Fruit fly (Drosophila melanogaster) whole organism, pupa: ENCODE results near the gene Ids.

ENCODE experiments used
- CG10348 ChIP-seq: fragments of 200-800 bp; sonication (Bioruptor generic); IDR thresholded peaks from 2 replicates; pipeline ENCODE4 v1.3.6; 2022; ENCODE audit warnings: missing biosample characterization, missing genetic modification characterization
- CG12605 ChIP-seq: fragments of 200-800 bp; sonication (Bioruptor generic); IDR thresholded peaks from 2 replicates; pipeline ENCODE4 v1.3.6; 2022; ENCODE audit warnings: missing biosample characterization, missing genetic modification characterization
- CG13204 ChIP-seq: fragments of 200-800 bp; sonication (Bioruptor generic); optimal IDR thresholded peaks from 2 replicates; lab custom pipeline; 2018; ENCODE audit warnings: missing biosample characterization, mild to moderate bottlenecking, missing genetic modification characterization, moderate library complexity
- CG14655 ChIP-seq: fragments of 200-800 bp; sonication (Bioruptor generic); optimal IDR thresholded peaks from 3 replicates; lab custom pipeline; 2017; ENCODE audit warnings: mild to moderate bottlenecking, missing biosample characterization, missing genetic modification reagents, missing genetic modification characterization
- CG15710 ChIP-seq: fragments of 200-800 bp; sonication (Bioruptor generic); optimal IDR thresholded peaks from 2 replicates; lab custom pipeline; 2018; ENCODE audit warnings: missing biosample characterization, mild to moderate bottlenecking, missing genetic modification characterization, moderate library complexity
- CG17806 ChIP-seq: fragments of 200-800 bp; sonication (Bioruptor generic); optimal IDR thresholded peaks from 2 replicates; lab custom pipeline; 2018; ENCODE audit warnings: missing biosample characterization, mild to moderate bottlenecking, missing genetic modification characterization, moderate library complexity
- CG32121 ChIP-seq: fragments of 200-800 bp; sonication (Bioruptor generic); IDR thresholded peaks from 2 replicates; pipeline ENCODE4 v1.3.6; 2022; ENCODE audit warnings: missing biosample characterization, missing genetic modification characterization
- CG34367 ChIP-seq: fragments of 200-800 bp; sonication (Bioruptor generic); optimal IDR thresholded peaks from 2 replicates; lab custom pipeline; 2018; ENCODE audit warnings: missing biosample characterization, mild to moderate bottlenecking, missing genetic modification characterization
- CG4496 ChIP-seq: fragments of 200-800 bp; sonication (Bioruptor generic); IDR thresholded peaks from 3 replicates; pipeline ENCODE4 v1.3.6; 2022; ENCODE audit warnings: missing biosample characterization, missing genetic modification characterization
- CG8159 ChIP-seq: fragments of 200-800 bp; sonication (Bioruptor generic); optimal IDR thresholded peaks from 3 replicates; lab custom pipeline; 2018; ENCODE audit warnings: missing biosample characterization, mild to moderate bottlenecking, missing genetic modification characterization, moderate library complexity
- CG8301 ChIP-seq: fragments of 200-800 bp; sonication (Bioruptor generic); optimal IDR thresholded peaks from 2 replicates; lab custom pipeline; 2018; ENCODE audit warnings: missing biosample characterization, mild to moderate bottlenecking, missing genetic modification characterization
- CG9948 ChIP-seq: fragments of 200-800 bp; sonication (Bioruptor generic); optimal IDR thresholded peaks from 2 replicates; lab custom pipeline; 2018; ENCODE audit warnings: missing biosample characterization, mild to moderate bottlenecking, missing genetic modification characterization, moderate library complexity
- D1 ChIP-seq: fragments of 200-800 bp; sonication (Bioruptor generic); optimal IDR thresholded peaks from 2 replicates; lab custom pipeline; 2018; ENCODE audit warnings: missing biosample characterization, mild to moderate bottlenecking, missing genetic modification characterization, moderate library complexity
- EcR ChIP-seq: fragments of 200-800 bp; sonication (Bioruptor generic); optimal IDR thresholded peaks from 3 replicates; lab custom pipeline; 2019; ENCODE audit warnings: missing biosample characterization, missing genetic modification characterization, mild to moderate bottlenecking, moderate library complexity, missing genetic modification reagents
- Ets98B ChIP-seq: fragments of 200-800 bp; sonication (Bioruptor generic); IDR thresholded peaks from 2 replicates; pipeline ENCODE4 v1.3.6; 2022; ENCODE audit warnings: missing biosample characterization, missing genetic modification characterization
- Pif1A ChIP-seq: fragments of 200-800 bp; sonication (Bioruptor generic); optimal IDR thresholded peaks from 3 replicates; lab custom pipeline; 2016; ENCODE audit warnings: missing biosample characterization, missing genetic modification characterization
- Pif1B ChIP-seq: fragments of 200-800 bp; sonication (Bioruptor generic); optimal IDR thresholded peaks from 3 replicates; lab custom pipeline; 2016; ENCODE audit warnings: missing biosample characterization, missing genetic modification characterization
- Snoo ChIP-seq: fragments of 200-800 bp; sonication (Bioruptor generic); optimal IDR thresholded peaks from 3 replicates; lab custom pipeline; 2017; ENCODE audit warnings: missing biosample characterization, mild to moderate bottlenecking, missing genetic modification characterization, inconsistent platforms
- fd96Ca ChIP-seq: fragments of 200-800 bp; sonication (Bioruptor generic); IDR thresholded peaks from 3 replicates; pipeline ENCODE4 v1.3.6; 2022; ENCODE audit warnings: missing biosample characterization, missing genetic modification characterization
- gl ChIP-seq: fragments of 200-800 bp; sonication (Bioruptor generic); optimal IDR thresholded peaks from 2 replicates; lab custom pipeline; 2018; ENCODE audit warnings: missing biosample characterization, mild to moderate bottlenecking, missing genetic modification characterization
- rn ChIP-seq: fragments of 200-800 bp; sonication (Bioruptor generic); IDR thresholded peaks from 2 replicates; pipeline ENCODE4 v1.3.6; 2022; ENCODE audit warnings: missing biosample characterization, missing genetic modification characterization

Ids gene

dm6 chr3L:3387619-3388018 lies 9.6 kb downstream of the Ids start:
- TF ChIP-seq CG8301 (peak; percentile 22), CG15710 (tag; lab: Kevin White, UChicago) (no peak)

DNA sequence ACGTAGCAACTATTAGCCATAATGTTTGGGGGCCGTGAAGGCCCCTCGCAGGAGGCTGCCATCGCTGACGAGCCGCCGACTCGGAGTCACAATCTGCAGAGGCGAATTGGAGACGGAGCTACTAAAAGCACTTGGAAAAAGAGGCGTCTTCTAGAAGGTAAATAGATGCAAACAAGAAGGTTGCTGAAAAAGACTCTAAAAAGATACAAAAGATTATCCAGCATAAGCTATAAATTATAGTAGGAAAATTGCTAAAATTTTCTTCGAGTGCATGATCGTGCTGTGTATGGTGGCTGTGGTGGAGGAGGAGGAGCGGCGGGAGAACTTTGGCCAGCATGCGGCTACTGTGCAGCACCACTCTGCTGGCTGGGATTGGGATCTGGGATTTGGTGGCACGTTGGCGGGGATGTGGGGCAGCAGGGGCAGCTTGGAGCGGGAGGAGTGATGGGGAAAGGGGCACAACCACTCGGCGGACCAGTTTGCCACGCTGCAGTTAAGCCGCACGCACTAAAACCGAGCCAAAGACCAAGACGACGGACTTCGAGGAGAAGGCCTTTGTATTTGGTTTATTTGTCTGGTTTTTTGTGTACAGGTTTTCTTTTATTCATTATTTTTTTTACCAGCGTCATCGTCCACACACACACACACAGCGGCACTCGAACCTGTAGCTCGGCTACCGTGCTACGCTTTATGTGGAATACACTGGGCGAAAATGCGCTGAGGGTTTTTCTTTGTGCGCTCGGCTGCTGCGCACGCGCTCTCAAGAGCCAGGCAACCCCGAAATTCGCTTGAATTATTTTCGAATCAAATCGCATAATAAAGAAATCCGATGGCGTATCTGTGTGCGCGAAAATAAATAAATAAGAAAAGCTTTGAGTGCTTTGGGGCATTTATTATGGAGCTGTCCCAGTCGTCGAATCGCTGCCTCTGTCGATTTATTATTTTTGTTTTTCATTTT lies 10.9 kb downstream of the Ids start:
- peak; percentile 65 for TF ChIP-seq CG9948 (tag; lab: Kevin White, UChicago)
- peak; percentile 85 for TF ChIP-seq rn (GFP tag; lab: Robert Waterston, UW)
- TF ChIP-seq CG12605 = peak; percentile 42
- peak; percentile 77 for TF ChIP-seq Pif1A (GFP tag; lab: Kevin White, UChicago)
- TF ChIP-seq CG8301 = peak; percentile 74
- peak; percentile 43 for TF ChIP-seq gl (tag; lab: Kevin White, UChicago)
- TF ChIP-seq CG17806 = peak; percentile 76
- TF ChIP-seq CG14655 (GFP tag; lab: Kevin White, UChicago) = peak; percentile 85
- TF ChIP-seq CG32121 (GFP tag; lab: Robert Waterston, UW) = peak; percentile 78
- TF ChIP-seq CG10348 (GFP tag; lab: Robert Waterston, UW) = peak; percentile 45
- TF ChIP-seq fd96Ca (GFP tag; lab: Robert Waterston, UW) = peak; percentile 87
- TF ChIP-seq Ets98B (GFP tag; lab: Robert Waterston, UW) = peak; percentile 86
- peak; percentile 70 for TF ChIP-seq Pif1B
- TF ChIP-seq CG13204 (GFP tag; lab: Kevin White, UChicago) = peak; percentile 91
- peak; percentile 22 for TF ChIP-seq EcR (GFP tag; lab: Kevin White, UChicago)
- TF ChIP-seq CG8159 (tag; lab: Kevin White, UChicago) = peak; percentile 75
- TF ChIP-seq CG15710 (tag; lab: Kevin White, UChicago) = peak; percentile 72
- TF ChIP-seq CG4496 (GFP tag; lab: Robert Waterston, UW) = peak; percentile 85
- TF ChIP-seq Snoo (tag; lab: Kevin White, UChicago) = peak; percentile 53
- TF ChIP-seq CG34367 (tag; lab: Kevin White, UChicago) = peak; percentile 47
- peak; percentile 39 for TF ChIP-seq D1 (tag; lab: Kevin White, UChicago)

- TF ChIP-seq CG9948 (tag; lab: Kevin White, UChicago) = no peak
- no peak for TF ChIP-seq CG12605
- peak; percentile 70 for TF ChIP-seq Pif1A (GFP tag; lab: Kevin White, UChicago)
- peak; percentile 71 for TF ChIP-seq Pif1B
- TF ChIP-seq CG14655 (GFP tag; lab: Kevin White, UChicago) = peak; percentile 21
- peak; percentile 55 for TF ChIP-seq Snoo (tag; lab: Kevin White, UChicago)
- no peak for TF ChIP-seq gl (tag; lab: Kevin White, UChicago)
Measured at dm6 chr3L:3389666-3390059, 11.6 kb downstream of the Ids start.

- no peak for TF ChIP-seq CG14655 (GFP tag; lab: Kevin White, UChicago)
- TF ChIP-seq Pif1A (GFP tag; lab: Kevin White, UChicago) = no peak
Measured at dm6 chr3L:3390525-3390924, 12.5 kb downstream of the Ids start.

DNA sequence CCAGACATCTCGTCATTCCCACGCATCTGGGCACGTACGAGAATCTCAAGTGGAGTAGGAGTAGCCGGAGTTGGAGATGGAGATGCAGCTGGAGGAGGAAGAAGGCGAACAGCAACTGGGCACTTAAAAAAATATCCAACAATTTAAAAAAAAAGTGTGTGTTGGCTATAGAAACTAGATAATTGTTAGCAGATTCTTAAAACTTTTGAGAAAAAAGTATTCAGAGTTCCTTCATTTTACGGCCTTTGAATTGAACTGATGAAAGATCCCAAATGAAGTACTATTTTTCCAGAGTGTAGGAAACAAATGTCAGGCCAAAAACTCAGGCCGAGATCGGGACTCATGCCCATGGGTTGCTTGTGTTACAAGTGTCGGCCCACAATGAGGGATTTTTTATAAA lies 13.8 kb downstream of the Ids start:
- no peak for TF ChIP-seq CG13204 (GFP tag; lab: Kevin White, UChicago)
- TF ChIP-seq CG8159 (tag; lab: Kevin White, UChicago) = peak; percentile 86
- peak; percentile 82 for TF ChIP-seq CG9948 (tag; lab: Kevin White, UChicago)
- TF ChIP-seq CG14655 (GFP tag; lab: Kevin White, UChicago) = peak; percentile 77
- no peak for TF ChIP-seq EcR (GFP tag; lab: Kevin White, UChicago)
- TF ChIP-seq Pif1A (GFP tag; lab: Kevin White, UChicago) = peak; percentile 69
- TF ChIP-seq D1 (tag; lab: Kevin White, UChicago) = peak; percentile 23
- peak; percentile 69 for TF ChIP-seq gl (tag; lab: Kevin White, UChicago)
- no peak for TF ChIP-seq CG32121 (GFP tag; lab: Robert Waterston, UW)
- no peak for TF ChIP-seq rn (GFP tag; lab: Robert Waterston, UW)
- peak; percentile 75 for TF ChIP-seq CG8301
- 0 out of 2 replicates have a peak, but pooled peaks have one; percentile 9 for TF ChIP-seq CG12605
- TF ChIP-seq Snoo (tag; lab: Kevin White, UChicago) = peak; percentile 78
- TF ChIP-seq CG15710 (tag; lab: Kevin White, UChicago) = peak; percentile 76
- TF ChIP-seq Pif1B = peak; percentile 74
- peak; percentile 49; the same call in 1 of the 3 replicates for TF ChIP-seq fd96Ca (GFP tag; lab: Robert Waterston, UW)
- no peak for TF ChIP-seq CG10348 (GFP tag; lab: Robert Waterston, UW)
- TF ChIP-seq CG4496 (GFP tag; lab: Robert Waterston, UW) = peak; percentile 68; the same call in 2 of the 3 replicates
- TF ChIP-seq CG34367 (tag; lab: Kevin White, UChicago) = peak; percentile 67
- TF ChIP-seq CG17806 = peak; percentile 87
- peak; percentile 19; the same call in 1 of the 2 replicates for TF ChIP-seq Ets98B (GFP tag; lab: Robert Waterston, UW)
- TF ChIP-seq, all 21 proteins: peak for 16
